Fruit fly (Drosophila melanogaster) whole organism, adult: ENCODE data around the gene Clic.

Experiments used
- CG11617 ChIP-seq: fragments of 200-800 bp; sonication (Bioruptor generic); optimal IDR thresholded peaks from 2 replicates; lab custom pipeline; 2017; ENCODE audit warnings: mild to moderate bottlenecking, missing biosample characterization, missing genetic modification reagents, missing genetic modification characterization
- CG12768 ChIP-seq: fragments of 200-800 bp; sonication (Bioruptor generic); optimal IDR thresholded peaks from 2 replicates; lab custom pipeline; 2017; ENCODE audit warnings: missing biosample characterization, missing genetic modification characterization, mild to moderate bottlenecking, moderate library complexity, missing genetic modification reagents
- CG14711 ChIP-seq: fragments of 200-800 bp; sonication (Bioruptor generic); optimal IDR thresholded peaks from 2 replicates; lab custom pipeline; 2018; ENCODE audit warnings: missing biosample characterization, mild to moderate bottlenecking, missing genetic modification characterization, moderate library complexity
- CG1620 ChIP-seq: fragments of 200-800 bp; sonication (Bioruptor generic); optimal IDR thresholded peaks from 2 replicates; lab custom pipeline; 2016; ENCODE audit warnings: missing biosample characterization, missing genetic modification characterization
- CG33017 ChIP-seq: fragments of 200-800 bp; sonication (Bioruptor generic); optimal IDR thresholded peaks from 2 replicates; lab custom pipeline; 2018; ENCODE audit warnings: missing biosample characterization, mild to moderate bottlenecking, missing genetic modification characterization, moderate library complexity
- CG5204 ChIP-seq: fragments of 200-800 bp; sonication (Bioruptor generic); optimal IDR thresholded peaks from 2 replicates; lab custom pipeline; 2016; ENCODE audit warnings: missing biosample characterization, missing genetic modification characterization
- CG7045 ChIP-seq: fragments of 200-800 bp; sonication (Bioruptor generic); optimal IDR thresholded peaks from 2 replicates; lab custom pipeline; 2017; ENCODE audit warnings: missing biosample characterization, mild to moderate bottlenecking, missing genetic modification characterization
- CG7101 ChIP-seq: fragments of 200-800 bp; sonication (Bioruptor generic); optimal IDR thresholded peaks from 2 replicates; lab custom pipeline; 2018; ENCODE audit warnings: missing biosample characterization, mild to moderate bottlenecking, missing genetic modification characterization, moderate library complexity
- Clk ChIP-seq: fragments of 200-800 bp; sonication (Bioruptor generic); optimal IDR thresholded peaks from 2 replicates; lab custom pipeline; 2017; ENCODE audit warnings: missing biosample characterization, missing genetic modification characterization
- Crg-1 ChIP-seq: fragments of 200-800 bp; sonication (Bioruptor generic); optimal IDR thresholded peaks from 2 replicates; lab custom pipeline; 2016; ENCODE audit warnings: missing biosample characterization, missing genetic modification characterization
- Hr96 ChIP-seq: fragments of 200-800 bp; sonication (Bioruptor generic); optimal IDR thresholded peaks from 2 replicates; lab custom pipeline; 2016; ENCODE audit warnings: missing biosample characterization, missing genetic modification characterization
- Mnt ChIP-seq: fragments of 200-800 bp; sonication (Bioruptor generic); optimal IDR thresholded peaks from 2 replicates; lab custom pipeline; 2016; ENCODE audit warnings: missing biosample characterization, mild to moderate bottlenecking, missing genetic modification characterization
- bab1 ChIP-seq: fragments of 200-800 bp; sonication (Bioruptor generic); optimal IDR thresholded peaks from 3 replicates; lab custom pipeline; 2019; ENCODE audit warnings: missing biosample characterization, mild to moderate bottlenecking, missing genetic modification characterization, moderate library complexity
- cic ChIP-seq: fragments of 200-800 bp; sonication (Bioruptor generic); optimal IDR thresholded peaks from 2 replicates; lab custom pipeline; 2017; ENCODE audit warnings: missing biosample characterization, mild to moderate bottlenecking, missing genetic modification characterization, moderate library complexity
- cnc ChIP-seq, 2 experiments: fragments of >200 bp; optimal IDR thresholded peaks; 2 replicates each; lab custom pipeline; 2017
- kay ChIP-seq: fragments of 200-800 bp; sonication (Bioruptor generic); peaks from one replicate; lab custom pipeline; 2016; ENCODE audit warnings: missing biosample characterization, missing genetic modification characterization, borderline replicate concordance
- ovo ChIP-seq: fragments of 200-800 bp; sonication (Bioruptor generic); optimal IDR thresholded peaks from 2 replicates; lab custom pipeline; 2016; ENCODE audit warnings: missing biosample characterization, missing genetic modification characterization
- pad ChIP-seq: fragments of 200-800 bp; sonication (Bioruptor generic); optimal IDR thresholded peaks from 3 replicates; lab custom pipeline; 2017; ENCODE audit warnings: missing biosample characterization, missing genetic modification characterization, mild to moderate bottlenecking, moderate library complexity, missing genetic modification reagents
- tj ChIP-seq: fragments of 200-800 bp; sonication (Bioruptor generic); optimal IDR thresholded peaks from 3 replicates; lab custom pipeline; 2017; ENCODE audit warnings: missing biosample characterization, mild to moderate bottlenecking, missing genetic modification characterization, moderate library complexity
- toe ChIP-seq: fragments of 200-800 bp; sonication (Bioruptor generic); optimal IDR thresholded peaks from 2 replicates; lab custom pipeline; 2016; ENCODE audit warnings: missing biosample characterization, missing genetic modification characterization

Clic gene

dm6 chrX:13838892-13839291 is 16.8 kb upstream of the Clic start:
- TF ChIP-seq kay (GFP tag; lab: Kevin White, UChicago) (no peak), CG14711 (tag; lab: Kevin White, UChicago) (peak; percentile 84), tj (GFP tag; lab: Kevin White, UChicago) (peak; percentile 68), CG12768 (GFP tag; lab: Kevin White, UChicago) (peak; percentile 68), CG7045 (GFP tag; lab: Kevin White, UChicago) (peak; percentile 77), Crg-1 (GFP tag; lab: Kevin White, UChicago) (peak; percentile 19), CG5204 (GFP tag; lab: Kevin White, UChicago) (peak; percentile 86), Mnt (GFP tag; lab: Kevin White, UChicago) (peak; percentile 69), toe (peak; percentile 66), CG33017 (peak; percentile 62), Clk (GFP tag; lab: Kevin White, UChicago) (peak; percentile 73), CG11617 (GFP tag; lab: Kevin White, UChicago) (peak; percentile 79), Hr96 (GFP tag; lab: Kevin White, UChicago) (no peak), cnc (optimal IDR thresholded peaks at IDR 0.05; lab: Kevin White, UChicago) (no peak), pad (peak; percentile 55), cic (GFP tag; lab: Kevin White, UChicago) (peak; percentile 23), CG1620 (GFP tag; lab: Kevin White, UChicago) (peak; percentile 65), bab1 (peak; percentile 65), CG7101 (peak; percentile 81), ovo (peak; percentile 20)

DNA sequence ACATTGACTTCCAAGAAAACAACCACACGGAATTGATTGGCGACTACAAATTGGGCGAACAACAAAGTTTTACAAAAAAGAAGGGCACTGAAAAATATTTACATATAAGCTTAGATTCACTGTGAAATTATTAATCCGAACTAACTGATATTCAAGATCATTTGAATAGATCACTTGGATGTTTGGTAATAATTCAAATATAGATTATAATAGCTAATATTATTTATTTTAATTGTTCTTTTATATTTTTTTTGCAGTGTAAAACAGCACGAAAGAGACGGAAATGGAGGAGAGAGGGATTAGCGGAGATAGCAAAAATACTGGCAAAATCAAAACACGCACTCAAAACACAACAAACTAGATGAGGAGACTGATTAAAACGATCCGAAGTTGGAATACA is 16.1 kb upstream of the Clic start:
- TF ChIP-seq Clk (GFP tag; lab: Kevin White, UChicago), result no peak
- TF ChIP-seq CG7101, result peak; percentile 73
- no peak for TF ChIP-seq toe
- peak; percentile 67 for TF ChIP-seq bab1
- TF ChIP-seq Crg-1 (GFP tag; lab: Kevin White, UChicago), result no peak
- TF ChIP-seq CG11617 (GFP tag; lab: Kevin White, UChicago), result peak; percentile 4
- peak; percentile 27 for TF ChIP-seq tj (GFP tag; lab: Kevin White, UChicago)
- peak; percentile 25 for TF ChIP-seq CG33017
- peak; percentile 54 for TF ChIP-seq CG14711 (tag; lab: Kevin White, UChicago)
- no peak for TF ChIP-seq kay (GFP tag; lab: Kevin White, UChicago)

DNA sequence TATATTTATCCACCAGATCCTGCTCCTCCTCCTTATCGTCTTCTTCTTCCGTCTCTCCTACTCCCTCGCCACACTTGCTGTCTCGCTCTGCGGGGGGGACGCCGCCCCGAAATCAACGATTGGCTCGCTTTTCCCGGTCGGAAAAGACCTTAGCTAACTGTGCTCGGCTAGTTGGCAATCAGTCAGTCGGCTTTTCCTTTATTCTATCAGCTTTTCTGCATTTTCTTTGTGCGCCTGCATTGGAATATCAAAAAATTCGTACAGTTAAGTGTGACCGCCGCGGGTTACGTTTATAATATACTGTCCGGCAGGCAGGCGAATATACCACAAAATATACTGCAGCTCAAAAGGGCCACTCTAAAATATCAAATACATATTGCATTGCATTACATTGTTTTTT is 7.9 kb upstream of the Clic start, which contains the start of gene jub:
Gene jub, minus strand, starts transcription at position 289 of the 400 bp plus-strand sequence.
- TF ChIP-seq bab1 (peak; percentile 45), CG14711 (tag; lab: Kevin White, UChicago) (peak; percentile 32), toe (no peak)

dm6 chrX:13828870-13829269 is 6.8 kb upstream of the Clic start:
- no peak for TF ChIP-seq CG11617 (GFP tag; lab: Kevin White, UChicago)
- TF ChIP-seq CG1620 (GFP tag; lab: Kevin White, UChicago), result no peak
- no peak for TF ChIP-seq tj (GFP tag; lab: Kevin White, UChicago)
- no peak for TF ChIP-seq Mnt (GFP tag; lab: Kevin White, UChicago)
- no peak for TF ChIP-seq bab1
- no peak for TF ChIP-seq Hr96 (GFP tag; lab: Kevin White, UChicago)

DNA sequence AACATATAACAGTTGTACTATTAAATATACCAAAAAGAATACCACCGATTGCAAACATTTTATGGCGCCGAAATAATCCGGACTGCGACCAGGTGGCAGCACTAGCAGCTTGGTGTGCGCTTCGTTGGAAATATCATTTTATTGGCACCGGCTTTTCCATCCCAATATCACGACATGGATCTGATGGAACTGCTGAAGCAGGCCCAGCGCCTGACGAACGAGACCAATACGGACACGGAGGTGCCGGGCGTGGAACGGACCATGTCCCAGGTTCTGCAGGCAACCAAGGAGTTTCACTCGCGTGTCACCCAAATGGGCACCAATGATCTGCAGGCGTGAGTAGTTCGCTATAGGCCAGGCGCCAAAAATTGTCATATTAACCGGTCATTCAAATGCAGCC is 646 bp upstream of the Clic start, which contains the start of gene Nup93-1:
Gene Nup93-1, plus strand, starts transcription at position 74 of the 400 bp plus-strand sequence.
- no peak for TF ChIP-seq Hr96 (GFP tag; lab: Kevin White, UChicago)
- TF ChIP-seq cnc (optimal IDR thresholded peaks at IDR 0.05; lab: Kevin White, UChicago), result no peak
- TF ChIP-seq tj (GFP tag; lab: Kevin White, UChicago), result no peak
- TF ChIP-seq CG12768 (GFP tag; lab: Kevin White, UChicago), result no peak
- no peak for TF ChIP-seq ovo
- TF ChIP-seq CG33017, result no peak
- TF ChIP-seq Clk (GFP tag; lab: Kevin White, UChicago), result no peak
- TF ChIP-seq Crg-1 (GFP tag; lab: Kevin White, UChicago), result no peak
- TF ChIP-seq toe, result no peak
- TF ChIP-seq kay (GFP tag; lab: Kevin White, UChicago), result no peak
- no peak for TF ChIP-seq CG11617 (GFP tag; lab: Kevin White, UChicago)
- no peak for TF ChIP-seq Mnt (GFP tag; lab: Kevin White, UChicago)
- no peak for TF ChIP-seq CG1620 (GFP tag; lab: Kevin White, UChicago)
- TF ChIP-seq bab1, result no peak
- TF ChIP-seq CG14711 (tag; lab: Kevin White, UChicago), result no peak
- TF ChIP-seq CG7101, result no peak
- TF ChIP-seq cic (GFP tag; lab: Kevin White, UChicago), result no peak
- no peak for TF ChIP-seq pad
- no peak for TF ChIP-seq CG5204 (GFP tag; lab: Kevin White, UChicago)
- no peak for TF ChIP-seq CG7045 (GFP tag; lab: Kevin White, UChicago)

- peak; percentile 93 for TF ChIP-seq pad
- no peak for TF ChIP-seq CG11617 (GFP tag; lab: Kevin White, UChicago)
These were observed 900 bp downstream of the Clic start for dm6 chrX:13821039-13821774.
